Fruit fly (Drosophila melanogaster): ENCODE data around the gene CG13877.

DNA sequence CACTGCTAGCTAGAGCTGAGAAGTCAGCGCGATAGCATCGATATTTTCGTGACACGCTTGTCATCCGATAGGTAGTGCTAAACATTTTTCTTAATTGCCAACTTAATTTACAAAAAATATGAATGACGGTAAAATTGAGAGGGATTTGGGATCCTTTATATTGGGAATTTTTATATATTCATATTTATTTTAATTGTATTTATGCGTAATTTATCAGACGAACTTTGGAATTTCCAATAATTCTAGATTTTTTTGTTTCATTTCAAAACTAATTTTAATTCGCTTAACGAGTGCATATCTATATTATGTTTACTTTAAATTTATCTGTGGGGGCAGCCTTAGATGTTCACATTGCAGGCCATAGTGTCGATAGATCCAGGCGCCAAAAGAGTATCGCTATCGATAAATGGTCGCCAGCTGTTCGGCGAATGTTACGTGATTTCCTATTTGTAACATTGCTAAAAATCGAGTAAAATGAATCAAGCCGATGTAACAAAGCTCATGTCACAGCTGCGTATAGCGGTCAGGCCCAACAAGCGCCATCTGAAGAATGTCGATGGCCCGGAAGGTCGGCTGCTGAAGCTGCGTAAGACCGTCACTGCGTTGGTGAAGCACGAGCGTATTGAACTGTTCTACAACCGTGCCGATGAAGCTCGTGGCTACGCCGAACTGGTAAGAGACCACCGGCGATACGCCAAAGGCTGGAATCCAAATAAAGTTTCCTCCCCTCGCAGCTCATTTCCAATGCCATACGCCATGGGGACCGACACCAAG is 46.7 kb downstream of the CG13877 start, which contains the start of the genes Tudor-SN and mRpL17:
- TF ChIP-seq CTCF (optimal IDR thresholded peaks at IDR 0.05) (peak in 1 of 2 experiments; percentile 5), CG8478 (optimal IDR thresholded peaks at IDR 0.05) (no peak)

All from S2 (cell line).